Worm (Caenorhabditis elegans): ENCODE measurements around the gene mltn-11.
"Not testable (repeated sequence)": the region's sequence is repeated elsewhere in the genome, so short reads cannot be mapped to it uniquely, and the experiment has no call there.

- not testable (repeated sequence) for TF ChIP-seq him-1, W03F9.2 (tag; optimal IDR thresholded peaks at IDR 0.05)
Observed at ce11 chrV:16649200-16649599, 13.2 kb downstream of the mltn-11 start, which contains the start of gene W06G6.11.

All from whole organism, L4/young adult.